Worm (Caenorhabditis elegans): ENCODE results near the gene lron-2.
A peak's percentile ranks its signal among the peaks of the same experiment; 100 is the strongest.

The lron-2 gene

DNA sequence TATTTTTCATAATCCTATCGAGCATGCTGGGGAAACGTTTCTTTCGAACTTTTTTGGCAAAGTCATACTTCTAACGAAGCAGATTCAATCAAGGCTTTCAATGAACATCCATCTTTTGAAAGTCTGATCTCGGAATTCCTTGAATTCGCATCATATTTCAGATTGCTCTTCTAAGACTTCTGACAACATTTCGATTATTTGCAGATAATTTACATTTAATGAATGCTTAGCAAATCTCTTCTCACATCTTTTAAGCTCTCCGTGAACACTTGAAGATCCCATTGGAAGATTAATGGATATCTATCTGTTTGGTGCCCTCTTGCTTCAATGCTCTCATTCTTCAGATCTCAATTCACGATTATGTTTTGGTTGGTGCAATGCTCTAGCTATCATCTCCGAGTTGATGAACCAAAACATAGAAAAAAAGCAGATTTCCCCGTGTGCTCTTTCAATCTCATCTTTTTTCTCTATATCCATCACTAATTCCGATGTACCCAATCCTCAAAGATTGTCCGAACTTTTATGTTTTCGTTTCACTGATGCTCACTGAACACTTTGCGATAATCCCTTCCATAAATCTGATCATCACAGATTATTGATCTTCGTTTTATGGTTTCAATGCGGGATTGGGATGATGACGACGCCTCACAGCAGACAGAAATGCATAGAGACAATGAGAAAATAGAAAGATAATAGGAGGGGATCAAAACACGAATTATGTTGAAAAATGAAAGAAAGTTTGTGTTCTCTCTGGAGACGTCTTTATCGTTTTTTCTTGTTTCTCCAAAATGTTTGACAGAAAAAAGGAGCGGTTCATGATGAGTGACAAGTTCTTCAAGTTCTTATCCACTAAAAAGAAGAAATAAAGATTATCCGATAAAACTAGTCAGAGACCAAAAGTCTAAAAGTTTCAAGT, 13.0 kb downstream of the lron-2 start (continued):
- TF ChIP-seq aly-2 (tag; optimal IDR thresholded peaks at IDR 0.05) (no peak), fkh-10 (GFP tag; optimal IDR thresholded peaks at IDR 0.05) (no peak), unc-86 (tag; optimal IDR thresholded peaks at IDR 0.05) (no peak), nhr-85 (tag) (peak; percentile 75), unc-30 (tag; optimal IDR thresholded peaks at IDR 0.05) (no peak), efl-1 (optimal IDR thresholded peaks at IDR 0.05) (no peak), efl-1 (GFP tag; optimal IDR thresholded peaks at IDR 0.05 in 1 of 2) (peak in 1 of 2 experiments; percentile 91), elt-2 (tag; optimal IDR thresholded peaks at IDR 0.05) (no peak), F16B12.6 (tag; optimal IDR thresholded peaks at IDR 0.05) (no peak), nhr-12 (tag; optimal IDR thresholded peaks at IDR 0.05) (no peak), egl-13 (tag; optimal IDR thresholded peaks at IDR 0.05) (no peak)

DNA sequence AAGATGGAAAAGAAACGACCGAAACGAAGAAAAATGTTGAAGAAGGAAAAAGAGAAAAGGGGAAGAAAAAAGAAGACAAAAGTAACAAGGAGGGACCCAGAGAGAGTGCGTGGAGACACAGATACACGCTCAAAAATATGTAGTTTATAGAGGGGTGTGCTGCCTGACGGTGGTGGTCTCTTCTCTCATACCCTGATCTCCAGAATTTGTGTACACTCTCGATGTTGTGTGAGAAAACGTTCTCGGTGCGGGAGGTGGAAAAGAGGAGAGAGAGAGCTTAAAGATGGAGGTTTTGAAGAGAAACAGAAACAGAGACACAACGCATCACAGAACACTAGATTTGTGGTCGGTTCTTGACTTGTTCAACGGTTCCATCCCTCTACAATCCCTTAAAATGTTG, 13.8 kb downstream of the lron-2 start:
- TF ChIP-seq sptf-1 (tag; optimal IDR thresholded peaks at IDR 0.05) (no peak), lin-13 (GFP tag; optimal IDR thresholded peaks at IDR 0.05) (peak; percentile 9), C16A3.4 (tag; optimal IDR thresholded peaks at IDR 0.05) (peak; percentile 36), efl-1 (optimal IDR thresholded peaks at IDR 0.05) (peak; percentile 48 to 70), efl-1 (GFP tag; optimal IDR thresholded peaks at IDR 0.05 in 1 of 2) (peak; percentile 35 to 69), nhr-85 (tag) (peak; percentile 69), swsn-7 (tag; optimal IDR thresholded peaks at IDR 0.05) (peak; percentile 60), isw-1 (GFP tag; IDR thresholded peaks at IDR 0.05) (peak; percentile 49), C04F5.9 (tag; optimal IDR thresholded peaks at IDR 0.05) (no peak), vab-15 (tag; optimal IDR thresholded peaks at IDR 0.05) (no peak), efl-3 (GFP tag; optimal IDR thresholded peaks at IDR 0.05) (no peak), fkh-8 (tag; optimal IDR thresholded peaks at IDR 0.05) (peak; percentile 32), ceh-88 (GFP tag; IDR thresholded peaks at IDR 0.05) (no peak), nhr-47 (tag; optimal IDR thresholded peaks at IDR 0.05) (peak; percentile 65), mep-1 (tag; optimal IDR thresholded peaks at IDR 0.05) (peak; percentile 29), rnt-1 (tag; optimal IDR thresholded peaks at IDR 0.05) (peak; percentile 61), jun-1 (tag; optimal IDR thresholded peaks at IDR 0.05) (peak; percentile 61), ama-1 (optimal IDR thresholded peaks at IDR 0.05) (no peak), nhr-76 (tag; optimal IDR thresholded peaks at IDR 0.05) (no peak), elt-3 (tag; optimal IDR thresholded peaks at IDR 0.05) (peak in 1 of 6 experiments; percentile 48), snpc-4 (tag; optimal IDR thresholded peaks at IDR 0.05) (peak; percentile 60), nhr-77 (tag; optimal IDR thresholded peaks at IDR 0.05) (peak; percentile 50), sup-37 (GFP tag; optimal IDR thresholded peaks at IDR 0.05) (no peak), unc-130 (tag; optimal IDR thresholded peaks at IDR 0.05) (no peak), mdl-1 (tag; optimal IDR thresholded peaks at IDR 0.05) (peak in 1 of 2 experiments; percentile 67), ceh-82 (tag; optimal IDR thresholded peaks at IDR 0.05) (peak; percentile 15 to 83 (median 66)), lin-35 (GFP tag; optimal IDR thresholded peaks at IDR 0.05) (peak; percentile 35 to 44), ceh-8 (GFP tag; optimal IDR thresholded peaks at IDR 0.05) (peak; percentile 22), aha-1 (tag; optimal IDR thresholded peaks at IDR 0.05) (no peak), egl-27 (tag; optimal IDR thresholded peaks at IDR 0.05) (peak in 1 of 2 experiments; percentile 70), zip-4 (GFP tag; optimal IDR thresholded peaks at IDR 0.05) (no peak), lir-3 (tag; optimal IDR thresholded peaks at IDR 0.05; ENCODE audit: poor library complexity) (no peak), tbx-2 (tag; optimal IDR thresholded peaks at IDR 0.05) (peak; percentile 75), nhr-71 (tag; optimal IDR thresholded peaks at IDR 0.05) (peak; percentile 88), lin-14 (GFP tag; optimal IDR thresholded peaks at IDR 0.05) (peak; percentile 98), tlp-1 (tag; optimal IDR thresholded peaks at IDR 0.05) (no peak), nhr-20 (tag; optimal IDR thresholded peaks at IDR 0.05) (peak; percentile 81), irx-1 (tag; optimal IDR thresholded peaks at IDR 0.05) (peak; percentile 39), dsc-1 (tag; optimal IDR thresholded peaks at IDR 0.05) (peak; percentile 42), nhr-28 (tag; optimal IDR thresholded peaks at IDR 0.05) (no peak), fkh-10 (GFP tag; optimal IDR thresholded peaks at IDR 0.05) (peak; percentile 58), snu-23 (GFP tag; optimal IDR thresholded peaks at IDR 0.05) (peak; percentile 81), pqm-1 (tag; optimal IDR thresholded peaks at IDR 0.05) (no peak)
